Worm (Caenorhabditis elegans) whole organism, midembryonic: ENCODE data around the gene nhr-291.

Experiments
- T22C8.4 ChIP-seq: fragments of 200-800 bp; sonication (Bioruptor generic); IDR thresholded peaks from 2 replicates; pipeline ENCODE4 v1.3.6; 2022; ENCODE audit warnings: missing genetic modification characterization, missing compliant biosample characterization
- cog-1 ChIP-seq: sonication (generic microtip); optimal IDR thresholded peaks from 2 replicates; lab custom pipeline; 2016; ENCODE audit warnings: missing genetic modification characterization, missing compliant biosample characterization
- flt-1 ChIP-seq: fragments of 200-800 bp; sonication (Bioruptor generic); IDR thresholded peaks from 2 replicates; pipeline ENCODE4 v1.3.6; 2022; ENCODE audit warnings: missing genetic modification characterization, missing compliant biosample characterization
- klf-2 ChIP-seq: fragments of 200-800 bp; sonication (Bioruptor generic); conservative IDR thresholded peaks from 2 replicates; pipeline ENCODE4 v1.3.6; 2022; ENCODE audit warnings: missing genetic modification reagents, missing genetic modification characterization, missing compliant biosample characterization
- med-1 ChIP-seq: sonication (generic microtip); optimal IDR thresholded peaks from 2 replicates; lab custom pipeline; 2017; ENCODE audit warnings: missing genetic modification characterization, mild to moderate bottlenecking, missing compliant biosample characterization, antibody characterized with exemption, missing genetic modification reagents; ENCODE audit not compliant: insufficient read depth
- ref-1 ChIP-seq: fragments of 200-800 bp; sonication (Bioruptor generic); conservative IDR thresholded peaks from 2 replicates; pipeline ENCODE4 v1.3.6; 2022; ENCODE audit warnings: missing genetic modification reagents, missing genetic modification characterization, missing compliant biosample characterization
- tab-1 ChIP-seq: fragments of 200-800 bp; sonication (Bioruptor generic); IDR thresholded peaks from 2 replicates; pipeline ENCODE4 v1.3.6; 2022; ENCODE audit warnings: missing genetic modification characterization, missing compliant biosample characterization
- ztf-23 ChIP-seq: fragments of 200-800 bp; sonication (Bioruptor generic); IDR thresholded peaks from 2 replicates; pipeline ENCODE4 v1.3.6; 2022; ENCODE audit warnings: missing genetic modification reagents, missing genetic modification characterization, missing compliant biosample characterization
- ztf-29 ChIP-seq: fragments of 200-800 bp; sonication (Bioruptor generic); IDR thresholded peaks from 2 replicates; pipeline ENCODE4 v1.3.6; 2022; ENCODE audit warnings: missing genetic modification reagents, missing genetic modification characterization, missing compliant biosample characterization

nhr-291 gene

DNA sequence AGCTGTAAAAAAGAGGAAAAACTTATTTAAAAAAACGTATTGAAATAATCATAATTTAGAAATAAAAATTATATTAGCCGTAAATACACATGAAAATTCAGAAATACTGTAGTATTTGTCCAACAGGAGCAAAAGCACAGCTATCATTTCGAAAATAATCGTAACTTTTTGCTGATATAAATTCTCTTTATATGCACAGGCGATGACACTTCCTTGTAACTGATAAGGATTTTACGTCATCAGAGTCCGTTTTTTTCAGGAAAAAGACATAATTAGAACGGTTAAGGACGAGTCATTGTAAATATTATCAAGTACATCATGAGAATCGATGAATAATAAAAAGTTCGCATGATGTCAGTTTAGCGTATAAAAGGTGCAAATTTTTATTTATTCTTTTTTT lies 4.7 kb downstream of the nhr-291 start:
- no peak for TF ChIP-seq T22C8.4

DNA sequence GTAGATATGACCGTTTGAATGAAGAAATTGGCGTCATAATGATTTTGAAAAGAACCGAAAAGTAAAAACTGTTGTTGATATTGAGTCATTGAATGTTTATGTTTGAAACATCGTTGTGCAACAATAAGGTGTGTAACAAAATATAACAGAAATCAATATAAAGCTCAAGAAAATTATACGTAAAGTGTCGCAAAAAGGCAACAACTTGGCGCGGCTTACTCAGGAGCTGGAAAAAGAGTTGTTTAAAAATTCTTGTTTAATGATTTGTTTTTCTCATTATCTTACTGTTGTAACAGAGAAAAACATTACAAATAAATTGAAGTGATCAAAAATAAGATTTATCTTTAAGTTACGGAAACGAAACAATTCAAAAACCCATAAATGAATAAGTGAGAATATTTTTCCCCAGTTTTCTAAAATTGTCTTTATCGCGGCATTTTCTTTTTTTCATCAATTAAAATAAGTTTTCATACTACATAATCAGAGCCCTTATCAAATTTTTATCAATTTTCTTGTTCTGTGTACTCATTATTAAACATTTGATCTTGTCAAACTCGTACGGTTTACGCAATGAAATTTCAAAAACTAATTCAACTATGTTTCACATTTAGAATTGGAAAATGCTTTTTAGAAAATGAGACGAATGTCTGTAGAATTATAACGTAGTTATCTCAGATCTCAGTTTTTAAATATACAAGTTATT lies 9.1 kb downstream of the nhr-291 start, which contains the start of gene ZK1037.6:
ZK1037.6 (minus strand) TSS at position 51 of the 703 bp plus-strand sequence.
- TF ChIP-seq flt-1 (GFP tag; lab: Robert Waterston, UW) = no peak
- no peak for TF ChIP-seq cog-1 (tag; lab: Kevin White, UChicago)
- TF ChIP-seq T22C8.4 = no peak
- TF ChIP-seq ref-1 (GFP tag; lab: Robert Waterston, UW) = no peak
- TF ChIP-seq tab-1 (GFP tag; lab: Robert Waterston, UW) = no peak
- TF ChIP-seq med-1 = no peak
- TF ChIP-seq klf-2 (GFP tag; lab: Robert Waterston, UW) = no peak
- no peak for TF ChIP-seq ztf-29 (GFP tag; lab: Robert Waterston, UW)
- no peak for TF ChIP-seq ztf-23 (GFP tag; lab: Robert Waterston, UW)

DNA sequence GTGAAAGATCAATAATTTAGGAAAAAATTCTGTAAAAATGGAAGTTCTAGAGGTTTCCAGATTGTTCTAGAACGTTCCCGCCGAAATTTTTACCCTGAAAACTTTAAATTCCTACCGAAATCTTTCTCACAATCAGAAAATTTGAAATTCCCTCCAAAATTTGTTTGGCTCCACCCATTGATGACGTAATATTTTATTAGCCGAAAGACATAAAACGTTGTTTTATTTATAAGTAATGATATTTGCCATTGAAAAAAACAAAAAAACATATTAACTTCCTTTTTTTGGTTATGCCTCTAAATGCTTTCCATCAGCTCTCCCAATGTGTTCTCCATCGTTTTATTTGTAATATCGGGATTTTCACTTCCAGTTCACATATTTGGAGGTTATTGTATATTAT lies 11.6 kb downstream of the nhr-291 start, which contains the start of gene srh-295:
srh-295 (plus strand) TSS at position 301 of the 400 bp plus-strand sequence.
- TF ChIP-seq flt-1 (GFP tag; lab: Robert Waterston, UW) (no peak), ztf-29 (GFP tag; lab: Robert Waterston, UW) (no peak)

DNA sequence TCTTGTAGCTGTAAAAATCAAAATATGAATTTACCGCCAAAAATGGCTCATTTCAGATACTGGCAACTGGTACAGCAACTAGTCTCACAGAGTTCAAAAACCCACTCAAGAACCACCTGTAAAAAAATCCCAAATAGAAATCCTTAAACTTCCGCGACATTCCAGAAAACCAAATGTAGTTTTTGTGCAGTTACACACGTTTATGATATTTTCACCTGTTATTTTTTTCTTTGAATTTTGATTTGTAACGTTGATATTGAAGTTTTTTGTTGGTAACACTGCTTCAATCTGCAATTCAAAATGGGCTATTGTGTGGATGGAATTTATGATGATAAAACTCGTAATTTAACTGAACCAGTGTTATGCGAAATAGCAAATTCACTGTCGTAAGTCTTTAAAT lies 14.1 kb downstream of the nhr-291 start, which contains the start of gene srw-113:
srw-113 (plus strand) TSS at position 301 of the 400 bp plus-strand sequence.
- TF ChIP-seq cog-1 (tag; lab: Kevin White, UChicago) (no peak), ztf-29 (GFP tag; lab: Robert Waterston, UW) (no peak), ztf-23 (GFP tag; lab: Robert Waterston, UW) (no peak), flt-1 (GFP tag; lab: Robert Waterston, UW) (no peak), med-1 (no peak), ref-1 (GFP tag; lab: Robert Waterston, UW) (no peak), T22C8.4 (no peak), tab-1 (GFP tag; lab: Robert Waterston, UW) (no peak), klf-2 (GFP tag; lab: Robert Waterston, UW) (no peak)

DNA sequence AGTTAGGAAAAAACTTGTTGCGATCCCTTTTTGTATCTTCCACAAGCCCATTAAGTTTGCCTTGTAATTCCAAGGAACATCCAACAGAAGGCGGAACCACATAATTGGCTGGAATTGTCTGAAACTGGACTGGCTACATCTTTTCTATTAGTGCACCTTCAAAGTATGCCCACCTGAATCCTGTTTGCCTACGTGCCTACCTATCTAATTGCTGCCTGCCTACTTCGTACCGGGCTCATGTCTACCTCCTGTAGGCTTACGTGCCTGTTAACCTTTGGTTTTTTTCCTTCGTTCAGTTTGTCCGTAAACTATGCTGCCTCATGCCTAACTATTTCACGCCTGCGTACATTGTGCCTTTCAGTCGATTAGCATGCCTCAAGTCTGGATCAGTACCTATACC lies 18.6 kb downstream of the nhr-291 start, which contains the start of gene wrt-7:
wrt-7 (minus strand) TSS at position 101 of the 400 bp plus-strand sequence.
- no peak for TF ChIP-seq klf-2 (GFP tag; lab: Robert Waterston, UW)
- no peak for TF ChIP-seq cog-1 (tag; lab: Kevin White, UChicago)
- no peak for TF ChIP-seq med-1
- no peak for TF ChIP-seq flt-1 (GFP tag; lab: Robert Waterston, UW)

DNA sequence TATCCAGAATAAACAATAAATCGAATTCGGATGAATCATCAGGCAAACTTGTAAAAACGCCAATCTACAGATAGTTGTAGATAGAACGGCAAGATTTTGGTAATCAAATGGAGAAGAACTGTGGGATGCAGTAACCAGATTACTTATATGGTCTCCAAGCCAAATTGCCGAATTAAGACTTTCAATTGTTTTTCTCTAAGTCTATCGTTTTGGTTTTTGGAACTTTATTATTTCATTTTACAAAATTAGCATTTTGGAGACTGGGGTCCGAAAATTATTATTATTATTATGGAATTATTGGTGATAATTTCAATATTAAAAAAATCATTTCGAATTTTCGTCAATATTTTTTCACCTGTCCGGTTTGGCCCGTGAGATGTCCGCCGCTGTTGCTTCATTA lies 20.6 kb downstream of the nhr-291 start, which contains the start of gene clec-228:
clec-228 (minus strand) TSS at position 101 of the 400 bp plus-strand sequence.
- TF ChIP-seq ztf-29 (GFP tag; lab: Robert Waterston, UW) (no peak), tab-1 (GFP tag; lab: Robert Waterston, UW) (no peak), T22C8.4 (no peak), cog-1 (tag; lab: Kevin White, UChicago) (no peak), klf-2 (GFP tag; lab: Robert Waterston, UW) (no peak), med-1 (no peak), ztf-23 (GFP tag; lab: Robert Waterston, UW) (no peak), flt-1 (GFP tag; lab: Robert Waterston, UW) (no peak)

DNA sequence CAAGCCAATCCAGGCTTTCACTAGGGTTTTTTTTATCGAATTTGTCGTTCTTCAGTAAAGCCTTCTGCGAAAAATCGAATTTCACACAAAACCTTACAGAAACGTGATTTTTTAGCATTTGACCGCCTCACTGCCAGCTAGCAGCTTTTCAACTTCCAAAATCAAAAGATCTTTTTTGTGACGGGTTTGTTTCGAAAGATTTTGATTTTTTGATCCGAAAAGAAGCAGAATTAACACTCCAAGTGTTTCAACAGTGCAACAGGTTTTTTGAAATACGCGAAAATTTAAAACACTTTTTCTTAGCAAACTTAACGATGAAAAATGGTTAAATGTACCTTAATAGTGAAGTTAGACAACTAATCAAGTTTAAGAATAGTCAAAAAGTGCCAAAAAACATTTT lies 22.6 kb downstream of the nhr-291 start, which contains the start of gene clec-229:
clec-229 (minus strand) TSS at position 101 of the 400 bp plus-strand sequence.
- TF ChIP-seq flt-1 (GFP tag; lab: Robert Waterston, UW) (no peak), ztf-23 (GFP tag; lab: Robert Waterston, UW) (no peak), ztf-29 (GFP tag; lab: Robert Waterston, UW) (no peak), med-1 (no peak), tab-1 (GFP tag; lab: Robert Waterston, UW) (no peak), cog-1 (tag; lab: Kevin White, UChicago) (no peak), ref-1 (GFP tag; lab: Robert Waterston, UW) (no peak), T22C8.4 (no peak), klf-2 (GFP tag; lab: Robert Waterston, UW) (no peak)

DNA sequence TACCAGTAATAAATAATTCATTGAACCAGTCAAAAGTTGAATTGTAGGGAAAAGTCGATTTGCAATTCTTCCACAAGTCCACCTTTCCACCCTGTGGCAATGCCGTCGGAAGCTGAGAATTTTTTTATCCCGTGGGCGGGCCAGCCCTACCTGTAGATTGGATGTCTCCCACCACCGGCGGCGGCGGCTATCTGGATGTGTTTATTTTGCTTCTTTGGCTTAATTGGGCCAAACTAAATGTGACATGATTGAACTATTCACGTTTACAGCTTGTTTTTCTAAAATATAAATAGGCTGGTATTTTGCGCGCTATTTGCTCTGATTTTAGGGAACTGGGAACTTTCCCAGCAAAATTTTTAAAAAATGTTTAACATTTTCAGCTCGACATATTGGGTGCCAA lies 25.7 kb downstream of the nhr-291 start, which contains the start of gene wrt-8:
wrt-8 (minus strand) TSS at position 101 of the 400 bp plus-strand sequence.
- no peak for TF ChIP-seq flt-1 (GFP tag; lab: Robert Waterston, UW)
- TF ChIP-seq T22C8.4 = no peak
- no peak for TF ChIP-seq klf-2 (GFP tag; lab: Robert Waterston, UW)
- no peak for TF ChIP-seq tab-1 (GFP tag; lab: Robert Waterston, UW)
- TF ChIP-seq med-1 = no peak
- no peak for TF ChIP-seq ztf-29 (GFP tag; lab: Robert Waterston, UW)
- TF ChIP-seq ref-1 (GFP tag; lab: Robert Waterston, UW) = no peak
- TF ChIP-seq cog-1 (tag; lab: Kevin White, UChicago) = no peak
- no peak for TF ChIP-seq ztf-23 (GFP tag; lab: Robert Waterston, UW)

DNA sequence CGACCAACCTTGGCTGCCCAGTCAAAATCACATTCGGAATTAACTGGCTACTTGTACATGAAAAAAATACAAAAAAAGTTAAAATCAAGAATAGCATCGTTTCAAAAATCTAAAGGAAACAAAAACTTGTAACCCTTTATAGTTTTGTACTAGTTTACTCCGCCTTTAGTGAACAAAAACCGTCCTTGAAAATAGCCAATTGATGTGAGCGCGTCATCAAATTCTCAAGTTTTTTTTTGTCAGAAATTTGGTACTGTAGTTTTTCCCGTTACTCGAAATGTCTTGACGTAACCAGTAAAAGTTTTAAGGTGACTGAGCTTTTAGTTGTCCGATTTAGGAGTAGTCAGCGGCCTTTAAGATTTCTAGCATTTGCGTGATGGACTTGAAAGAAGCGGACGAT lies 28.5 kb downstream of the nhr-291 start, which contains the start of gene C29F3.3:
C29F3.3 (minus strand) TSS at position 101 of the 400 bp plus-strand sequence.
- no peak for TF ChIP-seq tab-1 (GFP tag; lab: Robert Waterston, UW)
- no peak for TF ChIP-seq med-1
- TF ChIP-seq ref-1 (GFP tag; lab: Robert Waterston, UW) = no peak
- TF ChIP-seq klf-2 (GFP tag; lab: Robert Waterston, UW) = no peak
- no peak for TF ChIP-seq ztf-29 (GFP tag; lab: Robert Waterston, UW)

DNA sequence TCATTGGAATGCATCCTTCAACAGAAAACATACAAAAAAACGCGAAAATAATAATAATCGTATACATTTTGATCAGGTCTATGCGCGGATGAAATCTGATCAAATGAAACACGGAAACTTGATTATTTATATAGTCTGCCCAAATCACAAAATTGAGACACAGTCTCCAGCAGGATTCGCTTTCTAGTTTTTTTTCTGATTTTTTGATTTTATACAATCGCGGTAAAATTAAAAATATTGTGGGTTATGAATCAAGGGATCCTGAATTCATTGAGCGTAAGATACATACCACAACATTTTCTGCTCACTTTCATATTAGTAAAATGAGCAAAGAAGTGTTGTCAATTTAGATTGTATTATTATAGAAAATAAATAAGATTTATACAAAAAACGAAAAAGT lies 30.3 kb downstream of the nhr-291 start, which contains the start of gene clec-230:
clec-230 (minus strand) TSS at position 101 of the 400 bp plus-strand sequence.
- TF ChIP-seq ztf-23 (GFP tag; lab: Robert Waterston, UW) = no peak
- TF ChIP-seq tab-1 (GFP tag; lab: Robert Waterston, UW) = no peak
- TF ChIP-seq med-1 = no peak
- TF ChIP-seq flt-1 (GFP tag; lab: Robert Waterston, UW) = no peak
- TF ChIP-seq ztf-29 (GFP tag; lab: Robert Waterston, UW) = no peak
